Fruit fly (Drosophila melanogaster) whole organism: ENCODE data around the gene Klp64D.

Source experiments
- CG8478 ChIP-seq: fragments of >200 bp; optimal IDR thresholded peaks from 2 replicates; lab custom pipeline; 2018; ENCODE audit warnings: inconsistent platforms
- Dll ChIP-seq: fragments of >200 bp; optimal IDR thresholded peaks from 2 replicates; lab custom pipeline; 2017
- EcR ChIP-seq, 2 experiments: fragments of >200 bp; optimal IDR thresholded peaks; 2 replicates each; lab custom pipeline; 2017; ENCODE audit warnings: missing biosample characterization in 2 of 2, missing genetic modification characterization in 2 of 2, missing genetic modification reagents in 2 of 2
- pan ChIP-seq: fragments of >200 bp; optimal IDR thresholded peaks from 2 replicates; lab custom pipeline; 2017
- psq ChIP-seq: fragments of >200 bp; optimal IDR thresholded peaks from 2 replicates; lab custom pipeline; 2017
- usp ChIP-seq: fragments of >200 bp; optimal IDR thresholded peaks from 2 replicates; lab custom pipeline; 2017; ENCODE audit warnings: missing biosample characterization, missing genetic modification characterization, mixed read lengths

Gene Klp64D

dm6 chr3L:5359208-5360003, at the start of gene Klp64D:
Gene Klp64D (minus strand): TSS chr3L:5359392.
- TF ChIP-seq CG8478 (no peak), usp (no peak), EcR (GFP tag; optimal IDR thresholded peaks at IDR 0.05; lab: Kevin White, UChicago) (no peak), Dll (no peak), psq (lab: Kevin White, UChicago) (no peak)

dm6 chr3L:5385762-5386161, 26.6 kb upstream of the Klp64D start:
- no peak for TF ChIP-seq EcR (GFP tag; optimal IDR thresholded peaks at IDR 0.05; lab: Kevin White, UChicago)
- no peak for TF ChIP-seq Dll
- TF ChIP-seq pan (lab: Kevin White, UChicago) = no peak
- no peak for TF ChIP-seq usp
- no peak for TF ChIP-seq psq (lab: Kevin White, UChicago)
- no peak for TF ChIP-seq CG8478

DNA sequence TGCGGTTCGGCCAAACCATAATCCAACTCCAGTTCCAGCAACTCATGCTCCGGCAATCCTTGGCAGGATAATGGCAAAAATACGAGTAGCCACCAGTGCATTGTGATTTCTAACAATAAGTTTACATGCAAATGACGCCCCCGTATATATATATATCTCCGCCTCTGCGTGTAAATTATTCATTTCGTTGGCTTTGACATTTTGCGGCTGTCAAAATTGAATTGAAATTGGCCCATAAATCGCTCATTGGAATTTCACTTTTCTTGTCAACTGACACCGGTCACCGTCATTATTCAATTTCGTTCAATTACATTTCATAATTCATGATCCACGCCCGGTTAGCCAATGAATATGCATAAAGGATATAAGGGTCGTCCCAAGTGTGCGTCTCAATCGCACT, 23.5 kb upstream of the Klp64D start, which contains the start of gene Ir64a:
Ir64a (minus strand) TSS at position 101 of the 400 bp plus-strand sequence.
- TF ChIP-seq pan (lab: Kevin White, UChicago) (no peak), usp (no peak), CG8478 (no peak), Dll (no peak), psq (lab: Kevin White, UChicago) (no peak), EcR (GFP tag; optimal IDR thresholded peaks at IDR 0.05; lab: Kevin White, UChicago) (no peak)

DNA sequence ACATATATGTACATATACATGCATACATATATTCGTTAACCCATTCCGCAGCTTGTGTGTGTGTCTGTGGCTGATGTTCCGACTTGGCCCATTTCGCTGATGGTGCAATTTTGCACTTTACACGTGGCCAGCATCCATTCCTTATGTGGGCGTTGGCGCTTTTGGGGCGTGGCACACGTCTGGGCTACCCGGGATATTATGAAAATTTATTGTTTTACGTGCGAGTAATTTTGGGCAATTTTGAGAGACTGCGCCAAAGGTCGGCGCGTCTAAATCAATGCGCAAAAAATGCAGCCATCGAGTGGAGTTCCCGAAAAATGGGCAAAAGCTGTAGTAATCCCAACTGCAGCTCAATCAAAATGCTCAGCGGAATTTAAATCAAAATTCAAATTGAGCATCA, 12.9 kb upstream of the Klp64D start:
- no peak for TF ChIP-seq Dll
- no peak for TF ChIP-seq EcR (GFP tag; optimal IDR thresholded peaks at IDR 0.05; lab: Kevin White, UChicago)
- no peak for TF ChIP-seq usp
- no peak for TF ChIP-seq pan (lab: Kevin White, UChicago)
- no peak for TF ChIP-seq psq (lab: Kevin White, UChicago)
- no peak for TF ChIP-seq CG8478

dm6 chr3L:5367744-5368507, 8.7 kb upstream of the Klp64D start, which contains the start of gene Pfdn4:
Gene Pfdn4 (minus strand): TSS chr3L:5368008.
- TF ChIP-seq CG8478 (no peak), usp (no peak), Dll (no peak), psq (lab: Kevin White, UChicago) (no peak), EcR (GFP tag; optimal IDR thresholded peaks at IDR 0.05; lab: Kevin White, UChicago) (no peak), pan (lab: Kevin White, UChicago) (no peak)

- TF ChIP-seq Dll (no peak), psq (lab: Kevin White, UChicago) (no peak), CG8478 (no peak), usp (no peak), pan (lab: Kevin White, UChicago) (no peak), EcR (GFP tag; optimal IDR thresholded peaks at IDR 0.05; lab: Kevin White, UChicago) (no peak)
Measured at dm6 chr3L:5365880-5366507, 6.8 kb upstream of the Klp64D start, which contains the start of the genes Uev1A and Membrin. Gene Uev1A (minus strand): TSS chr3L:5366225. Gene Membrin (plus strand): TSS chr3L:5366455.

- TF ChIP-seq usp (no peak), Dll (no peak), psq (lab: Kevin White, UChicago) (no peak), pan (lab: Kevin White, UChicago) (no peak), CG8478 (no peak), EcR (GFP tag; optimal IDR thresholded peaks at IDR 0.05; lab: Kevin White, UChicago) (no peak)
Measured at dm6 chr3L:5365164-5365879, 6.1 kb upstream of the Klp64D start.

DNA sequence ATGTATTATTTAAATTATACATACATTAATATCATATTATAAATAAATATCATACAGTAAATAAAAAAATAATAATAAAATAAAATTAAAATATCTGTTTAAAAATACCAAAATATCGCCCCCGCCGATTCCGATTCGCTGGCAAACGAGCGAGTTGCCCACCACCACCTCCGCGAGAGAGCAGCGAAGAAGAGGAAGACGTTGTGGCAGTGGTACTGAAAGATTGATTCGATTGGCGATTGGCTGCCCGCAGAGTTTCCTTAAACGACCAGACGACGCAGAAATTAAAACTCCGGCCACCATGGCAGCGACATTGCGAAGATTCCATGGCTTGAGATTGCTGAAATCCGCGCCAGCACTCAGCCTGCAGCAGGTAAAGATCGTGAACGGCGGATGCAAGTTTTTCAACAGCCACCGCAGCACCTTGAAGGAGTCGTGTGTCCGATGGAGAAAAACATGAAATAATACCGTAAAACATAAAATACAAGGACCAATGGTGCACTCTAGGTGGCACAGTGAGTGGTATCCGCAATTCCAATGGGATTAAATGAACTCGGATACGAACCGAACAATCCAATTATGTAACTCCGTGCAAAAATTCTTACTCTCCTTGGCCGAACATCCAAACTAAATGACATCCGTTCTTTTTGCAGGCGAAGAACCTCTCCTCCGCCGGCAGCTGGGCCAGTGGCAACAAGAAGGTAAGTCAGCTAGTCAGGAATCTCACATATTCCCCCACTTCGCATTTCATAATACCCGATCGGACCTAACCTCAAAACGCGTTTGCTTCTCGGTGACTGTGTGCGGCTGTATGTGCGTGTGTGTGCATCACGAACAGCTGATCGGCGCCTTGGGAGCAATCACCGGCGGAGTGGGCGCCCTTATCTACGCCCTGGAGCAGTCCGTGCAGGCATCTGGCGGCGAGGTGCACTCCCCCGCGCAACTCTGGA, 1.1 kb upstream of the Klp64D start, which contains the start of gene Cyt-c1:
Cyt-c1 (plus strand) TSS at position 173 of the 950 bp plus-strand sequence.
- TF ChIP-seq pan (lab: Kevin White, UChicago) (no peak), Dll (no peak), usp (no peak), CG8478 (no peak), psq (lab: Kevin White, UChicago) (no peak), EcR (GFP tag; optimal IDR thresholded peaks at IDR 0.05; lab: Kevin White, UChicago) (no peak)

- TF ChIP-seq psq (lab: Kevin White, UChicago) = no peak
- no peak for TF ChIP-seq CG8478
- no peak for TF ChIP-seq pan (lab: Kevin White, UChicago)
- no peak for TF ChIP-seq EcR (GFP tag; optimal IDR thresholded peaks at IDR 0.05; lab: Kevin White, UChicago)
- TF ChIP-seq usp = no peak
- TF ChIP-seq Dll = no peak
Measured at dm6 chr3L:5356050-5356967, 2.9 kb downstream of the Klp64D start.

DNA sequence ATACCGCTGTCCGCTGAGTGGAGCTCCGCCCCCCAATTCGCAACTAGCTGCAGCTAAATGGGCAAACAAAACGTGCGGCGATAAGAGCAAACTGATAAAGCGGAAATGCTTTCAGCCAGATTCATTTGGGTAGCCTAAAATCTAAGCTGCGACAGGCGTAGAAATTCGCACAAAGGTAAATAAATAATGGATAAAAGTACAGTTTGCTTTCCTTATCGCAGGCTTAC, 3.5 kb downstream of the Klp64D start, which contains the start of gene lama:
lama (minus strand) TSS at position 101 of the 227 bp plus-strand sequence.
- no peak for TF ChIP-seq Dll
- no peak for TF ChIP-seq EcR (GFP tag; optimal IDR thresholded peaks at IDR 0.05; lab: Kevin White, UChicago)
- TF ChIP-seq CG8478 = no peak
- TF ChIP-seq pan (lab: Kevin White, UChicago) = no peak
- TF ChIP-seq psq (lab: Kevin White, UChicago) = no peak
- TF ChIP-seq usp = no peak
